Worm (Caenorhabditis elegans) whole organism, L1 larva: ENCODE measurements around the gene cdh-10.

Source experiments
- C16A3.4 ChIP-seq: fragments of 150-350 bp; optimal IDR thresholded peaks from 2 replicates; lab custom pipeline; 2014; ENCODE audit warnings: missing biosample characterization, missing genetic modification characterization
- F16B12.6 ChIP-seq: fragments of 150-350 bp; optimal IDR thresholded peaks from 2 replicates; lab custom pipeline; 2014; ENCODE audit warnings: missing biosample characterization, missing genetic modification characterization
- Y116A8C.19 ChIP-seq: sonication (generic microtip); optimal IDR thresholded peaks from 2 replicates; lab custom pipeline; 2016; ENCODE audit warnings: missing compliant biosample characterization, missing genetic modification characterization, borderline replicate concordance
- aha-1 ChIP-seq: fragments of 150-350 bp; optimal IDR thresholded peaks from 2 replicates; lab custom pipeline; 2014; ENCODE audit warnings: missing biosample characterization, missing genetic modification characterization
- aly-2 ChIP-seq: fragments of 150-350 bp; optimal IDR thresholded peaks from 2 replicates; lab custom pipeline; 2014; ENCODE audit warnings: missing biosample characterization, missing genetic modification characterization
- blmp-1 ChIP-seq: fragments of 150-350 bp; optimal IDR thresholded peaks from 2 replicates; lab custom pipeline; 2014; ENCODE audit warnings: missing biosample characterization, missing genetic modification characterization
- ceh-88 ChIP-seq: fragments of 200-800 bp; sonication (Bioruptor generic); IDR thresholded peaks from 2 replicates; pipeline ENCODE4 v1.3.6; 2022; ENCODE audit warnings: missing genetic modification characterization, missing compliant biosample characterization
- dpl-1 ChIP-seq, 3 experiments: fragments of 150-350 bp in 2 of 3; sonication (generic microtip) in 1 of 3; optimal IDR thresholded peaks; 2 replicates each; lab custom pipeline; 2014 to 2017; ENCODE audit warnings: missing biosample characterization in 3 of 3, missing genetic modification characterization in 3 of 3, missing genetic modification reagents in 3 of 3
- dsc-1 ChIP-seq: sonication (generic microtip); optimal IDR thresholded peaks from 2 replicates; lab custom pipeline; 2016; ENCODE audit warnings: mild to moderate bottlenecking, missing genetic modification characterization, missing compliant biosample characterization
- efl-1 ChIP-seq, 4 experiments: fragments of 150-350 bp; optimal IDR thresholded peaks in 3 of 4; peaks in 1 of 4; 1 replicate in 1 of 4; 2 replicates in 3 of 4; lab custom pipeline; 2014; ENCODE audit warnings: missing biosample characterization in 2 of 4, missing genetic modification characterization in 2 of 4, missing genetic modification reagents in 2 of 4
- efl-3 ChIP-seq: fragments of 200-800 bp; sonication (Bioruptor generic); optimal IDR thresholded peaks from 2 replicates; lab custom pipeline; 2018; ENCODE audit warnings: mild to moderate bottlenecking, missing genetic modification characterization, missing compliant biosample characterization
- egl-27 ChIP-seq, 2 experiments: fragments of 150-350 bp in 1 of 2; sonication (generic microtip); optimal IDR thresholded peaks; 3 replicates each; lab custom pipeline; 2017 to 2018; ENCODE audit warnings: missing biosample characterization in 2 of 2, missing genetic modification characterization in 2 of 2, missing genetic modification reagents in 2 of 2
- elt-2 ChIP-seq: sonication (generic microtip); optimal IDR thresholded peaks from 2 replicates; lab custom pipeline; 2016; ENCODE audit warnings: missing genetic modification characterization, mild to moderate bottlenecking, inconsistent platforms, missing compliant biosample characterization, missing genetic modification reagents
- ets-5 ChIP-seq: fragments of 200-800 bp; sonication (Bioruptor generic); IDR thresholded peaks from 2 replicates; pipeline ENCODE4 v1.3.6; 2022; ENCODE audit warnings: missing genetic modification characterization, missing compliant biosample characterization
- fkh-10 ChIP-seq: sonication (generic microtip); optimal IDR thresholded peaks from 2 replicates; lab custom pipeline; 2017; ENCODE audit warnings: missing biosample characterization, missing genetic modification reagents, missing genetic modification characterization
- fos-1 ChIP-seq: fragments of 150-350 bp; optimal IDR thresholded peaks from 2 replicates; lab custom pipeline; 2014; ENCODE audit warnings: missing biosample characterization, missing genetic modification characterization
- grh-1 ChIP-seq: fragments of 200-800 bp; sonication (Bioruptor generic); IDR thresholded peaks from 2 replicates; pipeline ENCODE4 v1.3.6; 2022; ENCODE audit warnings: missing genetic modification reagents, missing genetic modification characterization, missing compliant biosample characterization
- hlh-4 ChIP-seq: sonication (generic microtip); optimal IDR thresholded peaks from 2 replicates; lab custom pipeline; 2016; ENCODE audit warnings: mild to moderate bottlenecking, missing genetic modification characterization, missing compliant biosample characterization
- hpl-2 ChIP-seq: fragments of 150-350 bp; optimal IDR thresholded peaks from 2 replicates; lab custom pipeline; 2014; ENCODE audit warnings: missing biosample characterization, missing genetic modification reagents, missing genetic modification characterization
- irx-1 ChIP-seq: sonication (generic microtip); optimal IDR thresholded peaks from 2 replicates; lab custom pipeline; 2016; ENCODE audit warnings: missing genetic modification characterization, missing compliant biosample characterization
- jun-1 ChIP-seq: fragments of 150-350 bp; optimal IDR thresholded peaks from 2 replicates; lab custom pipeline; 2014; ENCODE audit warnings: missing biosample characterization, missing genetic modification reagents, missing genetic modification characterization
- lin-15B ChIP-seq: fragments of 150-350 bp; sonication (generic microtip); optimal IDR thresholded peaks from 3 replicates; lab custom pipeline; 2014; ENCODE audit warnings: missing biosample characterization, missing genetic modification characterization
- lin-35 ChIP-seq, 2 experiments: fragments of 150-350 bp; optimal IDR thresholded peaks; 2 replicates each; lab custom pipeline; 2014; ENCODE audit warnings: missing biosample characterization in 2 of 2, missing genetic modification characterization in 2 of 2, missing genetic modification reagents in 2 of 2
- lin-39 ChIP-seq: fragments of 150-350 bp; optimal IDR thresholded peaks from 2 replicates; lab custom pipeline; 2014; ENCODE audit warnings: missing biosample characterization, missing genetic modification reagents, missing genetic modification characterization
- lir-3 ChIP-seq: sonication (generic microtip); optimal IDR thresholded peaks from 2 replicates; lab custom pipeline; 2016; ENCODE audit warnings: mild to moderate bottlenecking, missing genetic modification characterization, moderate library complexity, missing compliant biosample characterization; ENCODE audit not compliant: poor library complexity
- mdl-1 ChIP-seq, 2 experiments: fragments of 150-350 bp; optimal IDR thresholded peaks; 2 replicates each; lab custom pipeline; 2014 to 2017; ENCODE audit warnings: missing biosample characterization in 2 of 2, missing genetic modification characterization in 2 of 2, inconsistent platforms in 1 of 2
- mef-2 ChIP-seq: fragments of 150-350 bp; optimal IDR thresholded peaks from 2 replicates; lab custom pipeline; 2014; ENCODE audit warnings: missing biosample characterization, missing genetic modification characterization
- nhr-12 ChIP-seq: sonication (generic microtip); optimal IDR thresholded peaks from 2 replicates; lab custom pipeline; 2017; ENCODE audit warnings: missing biosample characterization, missing genetic modification characterization
- nhr-19 ChIP-seq: fragments of 200-800 bp; sonication (Bioruptor generic); conservative IDR thresholded peaks from 2 replicates; pipeline ENCODE4 v1.3.6; 2022; ENCODE audit warnings: missing genetic modification characterization, missing compliant biosample characterization
- nhr-47 ChIP-seq: sonication (generic microtip); optimal IDR thresholded peaks from 2 replicates; lab custom pipeline; 2016; ENCODE audit warnings: mild to moderate bottlenecking, missing genetic modification characterization, moderate library complexity, missing compliant biosample characterization
- nhr-77 ChIP-seq: fragments of 150-350 bp; optimal IDR thresholded peaks from 2 replicates; lab custom pipeline; 2014; ENCODE audit warnings: missing biosample characterization, missing genetic modification characterization
- nhr-90 ChIP-seq: sonication (generic microtip); optimal IDR thresholded peaks from 2 replicates; lab custom pipeline; 2016; ENCODE audit warnings: mild to moderate bottlenecking, missing genetic modification characterization, missing compliant biosample characterization; ENCODE audit not compliant: poor library complexity
- pag-3 ChIP-seq: sonication (generic microtip); optimal IDR thresholded peaks from 2 replicates; lab custom pipeline; 2017; ENCODE audit warnings: missing genetic modification characterization, mild to moderate bottlenecking, missing compliant biosample characterization, antibody characterized with exemption, borderline replicate concordance; ENCODE audit not compliant: insufficient read depth
- pax-3 ChIP-seq: fragments of 200-800 bp; sonication (Bioruptor generic); optimal IDR thresholded peaks from 2 replicates; lab custom pipeline; 2018; ENCODE audit warnings: mild to moderate bottlenecking, missing genetic modification characterization, moderate library complexity, missing compliant biosample characterization
- pqm-1 ChIP-seq: sonication (generic microtip); optimal IDR thresholded peaks from 3 replicates; lab custom pipeline; 2017; ENCODE audit warnings: missing biosample characterization, missing genetic modification characterization
- rnt-1 ChIP-seq: sonication (generic microtip); optimal IDR thresholded peaks from 2 replicates; lab custom pipeline; 2016; ENCODE audit warnings: mild to moderate bottlenecking, missing genetic modification characterization, moderate library complexity, missing compliant biosample characterization
- skn-1 ChIP-seq: fragments of 150-350 bp; optimal IDR thresholded peaks from 2 replicates; lab custom pipeline; 2014; ENCODE audit warnings: missing biosample characterization, missing genetic modification characterization
- snpc-4 ChIP-seq: fragments of 150-350 bp; optimal IDR thresholded peaks from 2 replicates; lab custom pipeline; 2014; ENCODE audit warnings: missing biosample characterization, missing genetic modification characterization
- snu-23 ChIP-seq: sonication (generic microtip); optimal IDR thresholded peaks from 2 replicates; lab custom pipeline; 2016; ENCODE audit warnings: missing genetic modification characterization, missing compliant biosample characterization
- sox-4 ChIP-seq: sonication (generic microtip); optimal IDR thresholded peaks from 2 replicates; lab custom pipeline; 2016; ENCODE audit warnings: missing genetic modification characterization, missing compliant biosample characterization
- sptf-1 ChIP-seq: fragments of 150-350 bp; optimal IDR thresholded peaks from 2 replicates; lab custom pipeline; 2014; ENCODE audit warnings: missing biosample characterization, missing genetic modification characterization
- swsn-7 ChIP-seq: sonication (generic microtip); optimal IDR thresholded peaks from 2 replicates; lab custom pipeline; 2016; ENCODE audit warnings: missing genetic modification characterization, missing compliant biosample characterization
- tbx-2 ChIP-seq: sonication (generic microtip); optimal IDR thresholded peaks from 2 replicates; lab custom pipeline; 2016; ENCODE audit warnings: missing genetic modification characterization, missing compliant biosample characterization
- tlp-1 ChIP-seq: fragments of 150-350 bp; optimal IDR thresholded peaks from 2 replicates; lab custom pipeline; 2014; ENCODE audit warnings: missing biosample characterization, missing genetic modification characterization
- unc-30 ChIP-seq: sonication (generic microtip); optimal IDR thresholded peaks from 2 replicates; lab custom pipeline; 2017; ENCODE audit warnings: missing biosample characterization, missing genetic modification characterization
- unc-98 ChIP-seq: fragments of 200-800 bp; sonication (Bioruptor generic); IDR thresholded peaks from 2 replicates; pipeline ENCODE4 v1.3.6; 2022; ENCODE audit warnings: missing genetic modification characterization, missing compliant biosample characterization
- vab-15 ChIP-seq: sonication (generic microtip); optimal IDR thresholded peaks from 2 replicates; lab custom pipeline; 2017; ENCODE audit warnings: missing genotype, mild to moderate bottlenecking, missing genetic modification characterization, missing compliant biosample characterization
- xbp-1 ChIP-seq: sonication (generic microtip); optimal IDR thresholded peaks from 2 replicates; lab custom pipeline; 2016; ENCODE audit warnings: missing genetic modification characterization, missing compliant biosample characterization
- zag-1 ChIP-seq: fragments of 150-350 bp; optimal IDR thresholded peaks from 2 replicates; lab custom pipeline; 2014; ENCODE audit warnings: missing biosample characterization, missing genetic modification characterization
- ztf-4 ChIP-seq: fragments of 150-350 bp; optimal IDR thresholded peaks from 2 replicates; lab custom pipeline; 2014; ENCODE audit warnings: missing biosample characterization, missing genetic modification characterization

The cdh-10 gene

ce11 chrIV:2412370-2412962 lies 50.7 kb downstream of the cdh-10 start, which contains the start of gene Y38F2AR.12 (continued):
- peak in 1 of 2 experiments; percentile 17 for TF ChIP-seq lin-35 (GFP tag; optimal IDR thresholded peaks at IDR 0.05; lab: Kevin White, UChicago)

- TF ChIP-seq pag-3 (tag; lab: Kevin White, UChicago) (no peak), nhr-47 (tag; lab: Kevin White, UChicago) (peak; percentile 91), skn-1 (peak; percentile 92), nhr-77 (peak; percentile 86), dsc-1 (tag; lab: Kevin White, UChicago) (peak; percentile 89), mdl-1 (tag; optimal IDR thresholded peaks at IDR 0.05; lab: Kevin White, UChicago) (peak in 1 of 2 experiments; percentile 70), lir-3 (tag; lab: Kevin White, UChicago) (no peak), blmp-1 (tag; lab: Kevin White, UChicago) (no peak), tlp-1 (no peak), hpl-2 (GFP tag; lab: Kevin White, UChicago) (peak; percentile 70), ztf-4 (peak; percentile 50), unc-98 (GFP tag; lab: Robert Waterston, UW) (no peak), sptf-1 (tag; lab: Kevin White, UChicago) (no peak), egl-27 (tag; optimal IDR thresholded peaks at IDR 0.05; lab: Kevin White, UChicago) (no peak), nhr-12 (tag; lab: Kevin White, UChicago) (no peak), tbx-2 (tag; lab: Kevin White, UChicago) (peak; percentile 82), aly-2 (tag; lab: Kevin White, UChicago) (peak; percentile 76), efl-3 (GFP tag; lab: Kevin White, UChicago) (no peak), irx-1 (peak; percentile 80), pqm-1 (tag; lab: Kevin White, UChicago) (no peak), Y116A8C.19 (no peak), fkh-10 (GFP tag; lab: Kevin White, UChicago) (peak; percentile 80), nhr-90 (peak; percentile 86), snu-23 (GFP tag; lab: Kevin White, UChicago) (peak; percentile 91), efl-1 (optimal IDR thresholded peaks at IDR 0.05; lab: Kevin White, UChicago) (peak; percentile 69 to 76), efl-1 (GFP tag; optimal IDR thresholded peaks at IDR 0.05 in 1 of 2; lab: Kevin White, UChicago) (peak; percentile 69 to 98), rnt-1 (tag; lab: Kevin White, UChicago) (peak; percentile 93), aha-1 (tag; lab: Kevin White, UChicago) (no peak), snpc-4 (tag; lab: Kevin White, UChicago) (peak; percentile 69), hlh-4 (tag; lab: Kevin White, UChicago) (no peak), unc-30 (no peak), ets-5 (GFP tag; lab: Robert Waterston, UW) (no peak), nhr-19 (GFP tag; lab: Robert Waterston, UW) (peak; percentile 80), swsn-7 (tag; lab: Kevin White, UChicago) (peak; percentile 84), mef-2 (tag; lab: Kevin White, UChicago) (no peak), dpl-1 (GFP tag; optimal IDR thresholded peaks at IDR 0.05; lab: Kevin White, UChicago) (peak; percentile 54 to 71 (median 64)), lin-39 (peak; percentile 32), fos-1 (tag; lab: Kevin White, UChicago) (peak; percentile 73), vab-15 (tag; lab: Kevin White, UChicago) (no peak), pax-3 (peak; percentile 64), sox-4 (tag; lab: Kevin White, UChicago) (peak; percentile 37), C16A3.4 (tag; lab: Kevin White, UChicago) (peak; percentile 89), elt-2 (tag; lab: Kevin White, UChicago) (peak; percentile 45), ceh-88 (no peak), zag-1 (tag; lab: Kevin White, UChicago) (no peak), F16B12.6 (tag; lab: Kevin White, UChicago) (peak; percentile 49), jun-1 (peak; percentile 81), lin-15B (peak; percentile 30), grh-1 (GFP tag; lab: Robert Waterston, UW) (peak; percentile 26; the same call in 1 of the 2 replicates), xbp-1 (tag; lab: Kevin White, UChicago) (peak; percentile 76)
Observed at ce11 chrIV:2408437-2408836, 54.7 kb downstream of the cdh-10 start.
